Worm (Caenorhabditis elegans): Measurements from ENCODE around the gene sea-1.

DNA sequence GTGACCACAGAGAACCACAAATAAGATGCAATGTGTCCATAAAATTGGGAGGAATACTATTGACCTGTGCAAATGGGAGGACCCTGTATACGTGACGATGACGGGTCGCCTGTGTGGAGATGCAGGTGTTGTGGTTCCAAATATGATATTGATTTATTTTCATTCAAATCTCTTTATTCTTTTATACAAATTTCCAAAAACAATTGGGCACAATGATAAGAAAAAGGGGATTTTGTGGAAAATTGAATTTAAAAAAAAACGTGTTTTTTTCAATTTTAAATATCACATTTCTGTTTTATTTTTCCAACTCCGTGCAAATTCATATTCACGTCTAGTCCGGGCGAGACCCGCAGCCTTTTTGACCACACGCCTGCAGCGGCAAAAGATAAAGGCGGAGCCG, 1.8 kb upstream of the sea-1 start, which contains the start of gene F19B10.2:
- TF ChIP-seq ama-1 (optimal IDR thresholded peaks at IDR 0.05) (no peak), scrt-1 (GFP tag; IDR thresholded peaks at IDR 0.05) (no peak)
